Fruit fly (Drosophila melanogaster) whole organism, embryonic: Measurements from ENCODE around the gene TTLL4A.

Experiments used
- Abd-B ChIP-seq: fragments of 200-800 bp; sonication (Bioruptor generic); optimal IDR thresholded peaks from 2 replicates; lab custom pipeline; 2018; ENCODE audit warnings: missing biosample characterization, mild to moderate bottlenecking, missing genetic modification characterization, moderate library complexity
- B-H2 ChIP-seq: fragments of 200-800 bp; sonication (Bioruptor generic); optimal IDR thresholded peaks from 2 replicates; lab custom pipeline; 2018; ENCODE audit warnings: missing biosample characterization, mild to moderate bottlenecking, missing genetic modification characterization
- BEAF-32 ChIP-seq: fragments of 200-800 bp; sonication (Bioruptor generic); optimal IDR thresholded peaks from 3 replicates; lab custom pipeline; 2017; ENCODE audit warnings: missing biosample characterization, missing genetic modification characterization, mild to moderate bottlenecking, moderate library complexity, missing genetic modification reagents
- Blimp-1 ChIP-seq: fragments of 200-800 bp; sonication (Bioruptor generic); optimal IDR thresholded peaks from 3 replicates; lab custom pipeline; 2018; ENCODE audit warnings: missing biosample characterization, missing genetic modification characterization, mild to moderate bottlenecking, moderate library complexity, missing genetic modification reagents
- CG10543 ChIP-seq: fragments of 200-800 bp; sonication (Bioruptor generic); optimal IDR thresholded peaks from 3 replicates; lab custom pipeline; 2017; ENCODE audit warnings: missing biosample characterization, mild to moderate bottlenecking, missing genetic modification characterization, moderate library complexity
- CG12236 ChIP-seq: fragments of 200-800 bp; sonication (Bioruptor generic); optimal IDR thresholded peaks from 2 replicates; lab custom pipeline; 2016; ENCODE audit warnings: missing biosample characterization, missing genetic modification characterization
- CG13123 ChIP-seq: fragments of 200-800 bp; sonication (Bioruptor generic); optimal IDR thresholded peaks from 2 replicates; lab custom pipeline; 2016; ENCODE audit warnings: missing biosample characterization, missing genetic modification characterization
- CG13296 ChIP-seq: fragments of 200-800 bp; sonication (Bioruptor generic); optimal IDR thresholded peaks from 3 replicates; lab custom pipeline; 2018; ENCODE audit warnings: missing biosample characterization, mild to moderate bottlenecking, missing genetic modification characterization
- CG13624 ChIP-seq: fragments of 200-800 bp; sonication (Bioruptor generic); optimal IDR thresholded peaks from 2 replicates; lab custom pipeline; 2016; ENCODE audit warnings: missing biosample characterization, missing genetic modification characterization
- CG14860 ChIP-seq: fragments of 200-800 bp; sonication (Bioruptor generic); IDR thresholded peaks from 3 replicates; pipeline ENCODE4 v1.3.6; 2022; ENCODE audit warnings: missing biosample characterization, missing genetic modification characterization; ENCODE audit not compliant: partially characterized antibody
- CG15011 ChIP-seq: fragments of 200-800 bp; sonication (Bioruptor generic); optimal IDR thresholded peaks from 3 replicates; lab custom pipeline; 2018; ENCODE audit warnings: missing biosample characterization, mild to moderate bottlenecking, missing genetic modification characterization
- CG1792 ChIP-seq: fragments of 200-800 bp; sonication (Bioruptor generic); optimal IDR thresholded peaks from 2 replicates; lab custom pipeline; 2016; ENCODE audit warnings: missing biosample characterization, missing genetic modification characterization
- CG18764 ChIP-seq: fragments of 200-800 bp; sonication (Bioruptor generic); optimal IDR thresholded peaks from 3 replicates; lab custom pipeline; 2016; ENCODE audit warnings: missing biosample characterization, missing genetic modification characterization
- CG3163 ChIP-seq: fragments of 200-800 bp; sonication (Bioruptor generic); optimal IDR thresholded peaks from 3 replicates; lab custom pipeline; 2016; ENCODE audit warnings: missing biosample characterization, missing genetic modification characterization
- CG4617 ChIP-seq: fragments of 200-800 bp; sonication (Bioruptor generic); optimal IDR thresholded peaks from 3 replicates; lab custom pipeline; 2016; ENCODE audit warnings: missing biosample characterization, missing genetic modification characterization, borderline replicate concordance
- CG7372 ChIP-seq: fragments of 200-800 bp; sonication (Bioruptor generic); IDR thresholded peaks from 2 replicates; pipeline ENCODE4 v1.3.6; 2022; ENCODE audit warnings: missing biosample characterization, missing genetic modification characterization
- CG7786 ChIP-seq: fragments of 200-800 bp; sonication (Bioruptor generic); optimal IDR thresholded peaks from 2 replicates; lab custom pipeline; 2016; ENCODE audit warnings: missing biosample characterization, missing genetic modification characterization
- CG8478 ChIP-seq: fragments of >200 bp; optimal IDR thresholded peaks from 2 replicates; lab custom pipeline; 2018
- CG8765 ChIP-seq: fragments of 200-800 bp; sonication (Bioruptor generic); IDR thresholded peaks from 2 replicates; pipeline ENCODE4 v1.3.6; 2022; ENCODE audit warnings: missing biosample characterization, missing genetic modification characterization
- CG9797 ChIP-seq: fragments of 200-800 bp; sonication (Bioruptor generic); optimal IDR thresholded peaks from 3 replicates; lab custom pipeline; 2018; ENCODE audit warnings: missing biosample characterization, mild to moderate bottlenecking, missing genetic modification characterization
- Dfd ChIP-seq, 2 experiments: fragments of >200 bp; optimal IDR thresholded peaks; 2 replicates each; lab custom pipeline; 2017; ENCODE audit warnings: missing biosample characterization in 2 of 2, missing genetic modification characterization in 2 of 2
- Dref ChIP-seq: fragments of 200-800 bp; sonication (Bioruptor generic); IDR thresholded peaks from 2 replicates; pipeline ENCODE4 v1.3.6; 2022; ENCODE audit warnings: missing biosample characterization, missing genetic modification characterization
- E2f1 ChIP-seq: fragments of 200-800 bp; sonication (Bioruptor generic); IDR thresholded peaks from 2 replicates; pipeline ENCODE4 v1.3.6; 2022; ENCODE audit warnings: missing biosample characterization, missing genetic modification characterization
- Ets97D ChIP-seq: fragments of 200-800 bp; sonication (Bioruptor generic); optimal IDR thresholded peaks from 3 replicates; lab custom pipeline; 2016; ENCODE audit warnings: missing biosample characterization, missing genetic modification characterization
- HLH54F ChIP-seq: fragments of 200-800 bp; sonication (Bioruptor generic); optimal IDR thresholded peaks from 3 replicates; lab custom pipeline; 2016; ENCODE audit warnings: missing biosample characterization, missing genetic modification characterization
- Hr51 ChIP-seq, 2 experiments: fragments of 200-800 bp; sonication (Bioruptor generic); optimal IDR thresholded peaks; 2 replicates in 1 of 2; 3 replicates in 1 of 2; lab custom pipeline; 2016 to 2018; ENCODE audit warnings: missing biosample characterization in 2 of 2, missing genetic modification characterization in 2 of 2, mild to moderate bottlenecking in 1 of 2, moderate library complexity in 1 of 2
- MESR4 ChIP-seq: fragments of 200-800 bp; sonication (Bioruptor generic); optimal IDR thresholded peaks from 2 replicates; lab custom pipeline; 2018; ENCODE audit warnings: missing biosample characterization, mild to moderate bottlenecking, missing genetic modification characterization, moderate library complexity
- Max ChIP-seq: fragments of 200-800 bp; sonication (Bioruptor generic); optimal IDR thresholded peaks from 2 replicates; lab custom pipeline; 2016; ENCODE audit warnings: missing biosample characterization, mild to moderate bottlenecking, missing genetic modification characterization
- Mrtf ChIP-seq: fragments of 200-800 bp; sonication (Bioruptor generic); IDR thresholded peaks from 3 replicates; pipeline ENCODE4 v1.3.6; 2022; ENCODE audit warnings: missing biosample characterization, missing genetic modification characterization
- NC2α ChIP-seq: fragments of 200-800 bp; sonication (Bioruptor generic); optimal IDR thresholded peaks from 2 replicates; lab custom pipeline; 2016; ENCODE audit warnings: missing biosample characterization, missing genetic modification characterization
- Ravus ChIP-seq: fragments of 200-800 bp; sonication (Bioruptor generic); IDR thresholded peaks from 2 replicates; pipeline ENCODE4 v1.3.6; 2022; ENCODE audit warnings: missing biosample characterization, missing genetic modification characterization
- ac ChIP-seq: fragments of 200-800 bp; sonication (Bioruptor generic); optimal IDR thresholded peaks from 3 replicates; lab custom pipeline; 2017; ENCODE audit warnings: missing biosample characterization, mild to moderate bottlenecking, missing genetic modification characterization
- bsh ChIP-seq, 2 experiments: fragments of 200-800 bp; sonication (Bioruptor generic); optimal IDR thresholded peaks; 2 replicates each; lab custom pipeline; 2017 to 2018; ENCODE audit warnings: mild to moderate bottlenecking in 2 of 2, missing biosample characterization in 2 of 2, missing genetic modification characterization in 2 of 2, moderate library complexity in 1 of 2
- chn ChIP-seq: fragments of 200-800 bp; sonication (Bioruptor generic); optimal IDR thresholded peaks from 2 replicates; lab custom pipeline; 2016; ENCODE audit warnings: missing biosample characterization, missing genetic modification characterization
- crol ChIP-seq: fragments of 200-800 bp; sonication (Bioruptor generic); IDR thresholded peaks from 2 replicates; pipeline ENCODE4 v1.3.6; 2022; ENCODE audit warnings: missing biosample characterization, missing genetic modification characterization
- crp ChIP-seq, 2 experiments: fragments of 200-800 bp; sonication (Bioruptor generic); optimal IDR thresholded peaks; 2 replicates in 1 of 2; 3 replicates in 1 of 2; lab custom pipeline; 2017; ENCODE audit warnings: missing biosample characterization in 2 of 2, missing genetic modification characterization in 2 of 2, mild to moderate bottlenecking in 1 of 2, moderate library complexity in 1 of 2
- disco-r ChIP-seq: fragments of 200-800 bp; sonication (Bioruptor generic); optimal IDR thresholded peaks from 2 replicates; lab custom pipeline; 2016; ENCODE audit warnings: missing biosample characterization, missing genetic modification characterization
- grn ChIP-seq: fragments of 200-800 bp; sonication (Bioruptor generic); optimal IDR thresholded peaks from 3 replicates; lab custom pipeline; 2017; ENCODE audit warnings: missing biosample characterization, missing genetic modification characterization
- jigr1 ChIP-seq: fragments of 200-800 bp; sonication (Bioruptor generic); IDR thresholded peaks from 3 replicates; pipeline ENCODE4 v1.3.6; 2022; ENCODE audit warnings: missing biosample characterization, missing genetic modification characterization
- jing ChIP-seq: fragments of 200-800 bp; sonication (Bioruptor generic); optimal IDR thresholded peaks from 2 replicates; lab custom pipeline; 2018; ENCODE audit warnings: missing biosample characterization, mild to moderate bottlenecking, missing genetic modification characterization
- kah ChIP-seq: fragments of 200-800 bp; sonication (Bioruptor generic); optimal IDR thresholded peaks from 2 replicates; lab custom pipeline; 2018; ENCODE audit warnings: missing biosample characterization, mild to moderate bottlenecking, missing genetic modification characterization
- mam ChIP-seq: fragments of 200-800 bp; sonication (Bioruptor generic); optimal IDR thresholded peaks from 3 replicates; lab custom pipeline; 2016; ENCODE audit warnings: missing biosample characterization, missing genetic modification characterization
- odd ChIP-seq: fragments of 200-800 bp; sonication (Bioruptor generic); optimal IDR thresholded peaks from 2 replicates; lab custom pipeline; 2017; ENCODE audit warnings: missing biosample characterization, mild to moderate bottlenecking, missing genetic modification characterization
- pros ChIP-seq: fragments of 200-800 bp; sonication (Bioruptor generic); optimal IDR thresholded peaks from 3 replicates; lab custom pipeline; 2019; ENCODE audit warnings: missing biosample characterization, mild to moderate bottlenecking, missing genetic modification characterization, moderate library complexity
- ranshi ChIP-seq: fragments of 200-800 bp; sonication (Bioruptor generic); IDR thresholded peaks from 2 replicates; pipeline ENCODE4 v1.3.6; 2022; ENCODE audit warnings: missing biosample characterization, missing genetic modification characterization
- seq ChIP-seq: fragments of 200-800 bp; sonication (Bioruptor generic); IDR thresholded peaks from 2 replicates; pipeline ENCODE4 v1.3.6; 2022; ENCODE audit warnings: missing biosample characterization, missing genetic modification characterization
- shn ChIP-seq: fragments of 200-800 bp; sonication (Bioruptor generic); optimal IDR thresholded peaks from 3 replicates; lab custom pipeline; 2016; ENCODE audit warnings: missing biosample characterization, missing genetic modification characterization
- slp2 ChIP-seq: fragments of 200-800 bp; sonication (Bioruptor generic); optimal IDR thresholded peaks from 2 replicates; lab custom pipeline; 2016; ENCODE audit warnings: missing biosample characterization, missing genetic modification characterization
- tap ChIP-seq: fragments of 200-800 bp; optimal IDR thresholded peaks from 3 replicates; lab custom pipeline; 2019; ENCODE audit warnings: missing biosample characterization, mild to moderate bottlenecking, missing genetic modification characterization, moderate library complexity
- toy ChIP-seq: fragments of 200-800 bp; sonication (Bioruptor generic); IDR thresholded peaks from 2 replicates; pipeline ENCODE4 v1.3.6; 2022; ENCODE audit warnings: missing biosample characterization, missing genetic modification characterization
- wek ChIP-seq: fragments of 200-800 bp; sonication (Bioruptor generic); optimal IDR thresholded peaks from 3 replicates; lab custom pipeline; 2018; ENCODE audit warnings: missing biosample characterization, mild to moderate bottlenecking, missing genetic modification characterization, moderate library complexity
- zen2 ChIP-seq: fragments of 200-800 bp; sonication (Bioruptor generic); IDR thresholded peaks from 3 replicates; pipeline ENCODE4 v1.3.6; 2022; ENCODE audit warnings: missing biosample characterization, missing genetic modification characterization; ENCODE audit not compliant: partially characterized antibody

TTLL4A gene

DNA sequence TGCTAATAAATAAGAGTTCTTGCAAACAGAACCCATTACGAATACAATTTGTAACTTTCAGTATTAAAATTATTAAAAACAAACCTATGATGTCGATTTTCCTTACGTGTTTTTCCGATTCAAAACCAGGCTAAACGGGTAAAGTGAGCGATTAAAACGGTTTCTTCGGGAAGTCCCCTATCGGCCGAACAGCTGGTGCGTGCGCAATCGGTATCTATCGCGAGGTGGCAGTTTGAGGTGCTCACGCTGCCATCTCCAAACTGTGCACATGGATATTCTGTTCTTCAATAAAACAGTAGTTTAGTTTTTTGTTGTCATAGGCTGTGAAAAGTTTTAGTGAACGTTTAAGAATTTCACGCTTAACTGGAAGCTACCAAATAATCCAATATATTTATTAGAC is at the start of gene TTLL4A (continued):
- no peak for TF ChIP-seq CG10543
- peak; percentile 62 for TF ChIP-seq Dref
- no peak for TF ChIP-seq Ravus (GFP tag; lab: Robert Waterston, UW)
- no peak for TF ChIP-seq toy (GFP tag; lab: Robert Waterston, UW)
- peak; percentile 52 for TF ChIP-seq CG9797
- no peak for TF ChIP-seq CG3163 (GFP tag; lab: Kevin White, UChicago)
- no peak for TF ChIP-seq CG7786 (GFP tag; lab: Kevin White, UChicago)
- no peak for TF ChIP-seq ranshi (GFP tag; lab: Robert Waterston, UW)
- no peak for TF ChIP-seq CG7372 (GFP tag; lab: Robert Waterston, UW)
- TF ChIP-seq NC2α (GFP tag; lab: Kevin White, UChicago) = no peak
- TF ChIP-seq ac (GFP tag; lab: Kevin White, UChicago) = no peak
- TF ChIP-seq CG13123 = no peak
- no peak for TF ChIP-seq jigr1 (GFP tag; lab: Robert Waterston, UW)
- TF ChIP-seq kah = peak; percentile 48
- TF ChIP-seq Dfd (GFP tag; optimal IDR thresholded peaks at IDR 0.05; lab: Kevin White, UChicago) = no peak
- peak; percentile 14 for TF ChIP-seq CG18764 (GFP tag; lab: Kevin White, UChicago)
- TF ChIP-seq seq (GFP tag; lab: Robert Waterston, UW) = no peak
- no peak for TF ChIP-seq E2f1 (GFP tag; lab: Robert Waterston, UW)
- no peak for TF ChIP-seq crol (GFP tag; lab: Robert Waterston, UW)
- TF ChIP-seq shn (GFP tag; lab: Kevin White, UChicago) = no peak
- no peak for TF ChIP-seq CG15011 (GFP tag; lab: Kevin White, UChicago)
- no peak for TF ChIP-seq tap (tag; lab: Kevin White, UChicago)
- no peak for TF ChIP-seq grn (GFP tag; lab: Kevin White, UChicago)
- TF ChIP-seq disco-r (GFP tag; lab: Kevin White, UChicago) = no peak
- peak; percentile 75 for TF ChIP-seq MESR4 (GFP tag; lab: Kevin White, UChicago)
- TF ChIP-seq Ets97D (GFP tag; lab: Kevin White, UChicago) = peak; percentile 86
- peak; percentile 3 for TF ChIP-seq CG1792
- TF ChIP-seq chn (GFP tag; lab: Kevin White, UChicago) = peak; percentile 5
- TF ChIP-seq Abd-B (GFP tag; lab: Kevin White, UChicago) = no peak
- TF ChIP-seq bsh (GFP tag; optimal IDR thresholded peaks at IDR 0.05; lab: Kevin White, UChicago) = no peak
- no peak for TF ChIP-seq CG12236
- no peak for TF ChIP-seq mam (GFP tag; lab: Kevin White, UChicago)
- no peak for TF ChIP-seq Hr51 (GFP tag; optimal IDR thresholded peaks at IDR 0.05; lab: Kevin White, UChicago)
- peak; percentile 96 for TF ChIP-seq CG14860 (GFP tag; lab: Robert Waterston, UW)
- TF ChIP-seq BEAF-32 (GFP tag; lab: Kevin White, UChicago) = peak; percentile 97
- peak; percentile 96 for TF ChIP-seq zen2
- TF ChIP-seq wek (GFP tag; lab: Kevin White, UChicago) = no peak
- TF ChIP-seq B-H2 = peak; percentile 14
- no peak for TF ChIP-seq pros (GFP tag; lab: Kevin White, UChicago)
- TF ChIP-seq Max = peak; percentile 74
- no peak for TF ChIP-seq odd (GFP tag; lab: Kevin White, UChicago)
- TF ChIP-seq CG13624 = peak; percentile 58
- TF ChIP-seq crp (GFP tag; optimal IDR thresholded peaks at IDR 0.05; lab: Kevin White, UChicago) = peak; percentile 64 to 94
- peak; percentile 79 for TF ChIP-seq CG4617 (GFP tag; lab: Kevin White, UChicago)
- no peak for TF ChIP-seq slp2
- TF ChIP-seq jing (GFP tag; lab: Kevin White, UChicago) = no peak
- no peak for TF ChIP-seq CG8765 (GFP tag; lab: Robert Waterston, UW)
- no peak for TF ChIP-seq Blimp-1 (GFP tag; lab: Kevin White, UChicago)
- TF ChIP-seq CG13296 (GFP tag; lab: Kevin White, UChicago) = no peak
- no peak for TF ChIP-seq CG8478 (lab: Kevin White, UChicago)
- no peak for TF ChIP-seq Mrtf
- peak; percentile 22 for TF ChIP-seq HLH54F
